Worm (Caenorhabditis elegans) whole organism, L1 larva: ENCODE data around the gene F40G9.8.

Experiments used
- ceh-63 ChIP-seq: fragments of 200-800 bp; sonication (Bioruptor generic); optimal IDR thresholded peaks from 2 replicates; lab custom pipeline; 2018; ENCODE audit warnings: mild to moderate bottlenecking, missing genetic modification characterization, missing compliant biosample characterization
- ceh-8 ChIP-seq: fragments of 200-800 bp; sonication (Bioruptor generic); optimal IDR thresholded peaks from 2 replicates; lab custom pipeline; 2018; ENCODE audit warnings: mild to moderate bottlenecking, missing genetic modification characterization, moderate library complexity, missing compliant biosample characterization
- ceh-82 ChIP-seq, 3 experiments: fragments of 150-350 bp in 1 of 3; sonication (generic microtip) in 2 of 3; optimal IDR thresholded peaks; 2 replicates each; lab custom pipeline; 2014 to 2017; ENCODE audit warnings: missing biosample characterization in 3 of 3, missing genetic modification characterization in 3 of 3
- ceh-90 ChIP-seq: sonication (generic microtip); optimal IDR thresholded peaks from 2 replicates; lab custom pipeline; 2016; ENCODE audit warnings: missing genetic modification characterization, missing compliant biosample characterization
- dpl-1 ChIP-seq, 3 experiments: fragments of 150-350 bp in 2 of 3; sonication (generic microtip) in 1 of 3; optimal IDR thresholded peaks; 2 replicates each; lab custom pipeline; 2014 to 2017; ENCODE audit warnings: missing biosample characterization in 3 of 3, missing genetic modification characterization in 3 of 3, missing genetic modification reagents in 3 of 3
- ets-5 ChIP-seq: fragments of 200-800 bp; sonication (Bioruptor generic); IDR thresholded peaks from 2 replicates; pipeline ENCODE4 v1.3.6; 2022; ENCODE audit warnings: missing genetic modification characterization, missing compliant biosample characterization
- fkh-10 ChIP-seq: sonication (generic microtip); optimal IDR thresholded peaks from 2 replicates; lab custom pipeline; 2017; ENCODE audit warnings: missing biosample characterization, missing genetic modification reagents, missing genetic modification characterization
- hlh-17 ChIP-seq: fragments of 200-800 bp; sonication (Bioruptor generic); optimal IDR thresholded peaks from 2 replicates; lab custom pipeline; 2018; ENCODE audit warnings: missing genetic modification characterization, mild to moderate bottlenecking, missing compliant biosample characterization, moderate library complexity, borderline replicate concordance
- irx-1 ChIP-seq: sonication (generic microtip); optimal IDR thresholded peaks from 2 replicates; lab custom pipeline; 2016; ENCODE audit warnings: missing genetic modification characterization, missing compliant biosample characterization
- isw-1 ChIP-seq: fragments of 200-800 bp; sonication (Bioruptor generic); IDR thresholded peaks from 2 replicates; pipeline ENCODE4 v1.3.6; 2022; ENCODE audit warnings: missing genetic modification characterization, missing compliant biosample characterization
- jun-1 ChIP-seq: fragments of 150-350 bp; optimal IDR thresholded peaks from 2 replicates; lab custom pipeline; 2014; ENCODE audit warnings: missing biosample characterization, missing genetic modification reagents, missing genetic modification characterization
- lin-13 ChIP-seq: fragments of 150-350 bp; optimal IDR thresholded peaks from 2 replicates; lab custom pipeline; 2014; ENCODE audit warnings: missing biosample characterization, missing genetic modification reagents, missing genetic modification characterization
- lin-14 ChIP-seq: fragments of 200-800 bp; sonication (Bioruptor generic); optimal IDR thresholded peaks from 2 replicates; lab custom pipeline; 2018; ENCODE audit warnings: mild to moderate bottlenecking, missing genetic modification characterization, moderate library complexity, missing compliant biosample characterization
- lin-35 ChIP-seq, 2 experiments: fragments of 150-350 bp; optimal IDR thresholded peaks; 2 replicates each; lab custom pipeline; 2014; ENCODE audit warnings: missing biosample characterization in 2 of 2, missing genetic modification characterization in 2 of 2, missing genetic modification reagents in 2 of 2
- lir-3 ChIP-seq: sonication (generic microtip); optimal IDR thresholded peaks from 2 replicates; lab custom pipeline; 2016; ENCODE audit warnings: mild to moderate bottlenecking, missing genetic modification characterization, moderate library complexity, missing compliant biosample characterization; ENCODE audit not compliant: poor library complexity
- nhr-19 ChIP-seq: fragments of 200-800 bp; sonication (Bioruptor generic); conservative IDR thresholded peaks from 2 replicates; pipeline ENCODE4 v1.3.6; 2022; ENCODE audit warnings: missing genetic modification characterization, missing compliant biosample characterization
- nhr-20 ChIP-seq: sonication (generic microtip); optimal IDR thresholded peaks from 2 replicates; lab custom pipeline; 2016; ENCODE audit warnings: mild to moderate bottlenecking, missing genetic modification characterization, missing compliant biosample characterization
- nhr-28 ChIP-seq: fragments of 150-350 bp; optimal IDR thresholded peaks from 2 replicates; lab custom pipeline; 2014; ENCODE audit warnings: missing biosample characterization, missing genetic modification characterization
- nhr-76 ChIP-seq: sonication (generic microtip); optimal IDR thresholded peaks from 2 replicates; lab custom pipeline; 2017; ENCODE audit warnings: missing biosample characterization, missing genetic modification characterization
- nhr-84 ChIP-seq: sonication (generic microtip); optimal IDR thresholded peaks from 2 replicates; lab custom pipeline; 2017; ENCODE audit warnings: missing biosample characterization, missing genetic modification characterization
- nhr-90 ChIP-seq: sonication (generic microtip); optimal IDR thresholded peaks from 2 replicates; lab custom pipeline; 2016; ENCODE audit warnings: mild to moderate bottlenecking, missing genetic modification characterization, missing compliant biosample characterization; ENCODE audit not compliant: poor library complexity
- pag-3 ChIP-seq: sonication (generic microtip); optimal IDR thresholded peaks from 2 replicates; lab custom pipeline; 2017; ENCODE audit warnings: missing genetic modification characterization, mild to moderate bottlenecking, missing compliant biosample characterization, antibody characterized with exemption, borderline replicate concordance; ENCODE audit not compliant: insufficient read depth
- pax-3 ChIP-seq: fragments of 200-800 bp; sonication (Bioruptor generic); optimal IDR thresholded peaks from 2 replicates; lab custom pipeline; 2018; ENCODE audit warnings: mild to moderate bottlenecking, missing genetic modification characterization, moderate library complexity, missing compliant biosample characterization
- skn-1 ChIP-seq: fragments of 150-350 bp; optimal IDR thresholded peaks from 2 replicates; lab custom pipeline; 2014; ENCODE audit warnings: missing biosample characterization, missing genetic modification characterization
- snpc-4 ChIP-seq: fragments of 150-350 bp; optimal IDR thresholded peaks from 2 replicates; lab custom pipeline; 2014; ENCODE audit warnings: missing biosample characterization, missing genetic modification characterization
- sox-4 ChIP-seq: sonication (generic microtip); optimal IDR thresholded peaks from 2 replicates; lab custom pipeline; 2016; ENCODE audit warnings: missing genetic modification characterization, missing compliant biosample characterization
- sup-37 ChIP-seq: fragments of 200-800 bp; sonication (Bioruptor generic); optimal IDR thresholded peaks from 2 replicates; lab custom pipeline; 2018; ENCODE audit warnings: mild to moderate bottlenecking, missing genetic modification characterization, missing compliant biosample characterization
- swsn-7 ChIP-seq: sonication (generic microtip); optimal IDR thresholded peaks from 2 replicates; lab custom pipeline; 2016; ENCODE audit warnings: missing genetic modification characterization, missing compliant biosample characterization
- unc-130 ChIP-seq: fragments of 150-350 bp; optimal IDR thresholded peaks from 2 replicates; lab custom pipeline; 2017; ENCODE audit warnings: missing biosample characterization, missing genetic modification characterization, inconsistent platforms
- unc-30 ChIP-seq: sonication (generic microtip); optimal IDR thresholded peaks from 2 replicates; lab custom pipeline; 2017; ENCODE audit warnings: missing biosample characterization, missing genetic modification characterization
- unc-98 ChIP-seq: fragments of 200-800 bp; sonication (Bioruptor generic); IDR thresholded peaks from 2 replicates; pipeline ENCODE4 v1.3.6; 2022; ENCODE audit warnings: missing genetic modification characterization, missing compliant biosample characterization
- zag-1 ChIP-seq: fragments of 150-350 bp; optimal IDR thresholded peaks from 2 replicates; lab custom pipeline; 2014; ENCODE audit warnings: missing biosample characterization, missing genetic modification characterization

The F40G9.8 gene

DNA sequence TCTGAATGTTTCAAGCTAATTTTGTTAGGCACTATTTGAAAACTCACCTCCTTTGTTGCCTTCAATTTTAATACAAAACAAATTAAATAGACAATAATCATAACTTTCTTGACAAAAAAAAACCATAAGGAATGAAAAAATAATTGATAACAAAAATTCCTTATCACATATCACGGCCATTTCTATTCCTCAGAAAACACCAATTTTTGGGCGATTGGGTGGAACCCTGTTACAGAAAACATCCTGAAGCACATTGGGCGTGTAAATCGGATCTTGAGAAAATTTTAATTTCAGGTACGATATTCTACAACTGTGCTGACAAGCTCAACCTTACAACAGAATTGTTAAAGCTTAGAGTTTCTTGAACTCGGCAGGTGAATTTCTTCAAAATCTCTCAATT lies at the start of gene F40G9.8:
Gene F40G9.8 (minus strand): TSS at position 101 of the 400 bp plus-strand sequence.
- TF ChIP-seq sup-37 (GFP tag; lab: Kevin White, UChicago) (no peak), nhr-20 (tag; lab: Kevin White, UChicago) (no peak), ceh-90 (tag; lab: Kevin White, UChicago) (no peak), nhr-28 (tag; lab: Kevin White, UChicago) (no peak), sox-4 (tag; lab: Kevin White, UChicago) (no peak), lir-3 (no peak), ceh-63 (GFP tag; lab: Kevin White, UChicago) (no peak), unc-130 (tag; lab: Kevin White, UChicago) (no peak), nhr-76 (no peak), dpl-1 (GFP tag; optimal IDR thresholded peaks at IDR 0.05; lab: Kevin White, UChicago) (no peak), skn-1 (no peak), unc-30 (tag; lab: Kevin White, UChicago) (no peak), jun-1 (no peak), lin-35 (GFP tag; optimal IDR thresholded peaks at IDR 0.05; lab: Kevin White, UChicago) (no peak), hlh-17 (no peak), ets-5 (GFP tag; lab: Robert Waterston, UW) (no peak), snpc-4 (no peak), swsn-7 (no peak)

DNA sequence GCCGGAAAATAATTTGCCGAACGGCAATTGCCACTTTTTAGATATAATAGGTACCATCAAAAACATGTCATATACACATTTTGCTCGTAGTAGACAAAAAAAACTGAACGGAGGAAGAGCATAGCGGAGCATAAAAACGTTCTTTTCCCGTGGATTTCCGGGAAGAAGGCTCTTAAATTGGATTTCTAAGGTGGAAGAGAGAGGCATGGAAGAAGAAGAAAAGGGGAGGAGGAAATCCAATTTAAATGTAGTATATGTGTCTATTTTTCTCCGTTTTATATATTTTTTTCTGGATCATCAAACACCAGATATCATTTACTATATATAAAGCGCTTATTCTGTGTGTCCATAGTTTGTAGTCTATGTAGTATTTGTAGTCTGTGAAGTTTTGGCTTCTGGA lies 46.7 kb upstream of the F40G9.8 start:
- TF ChIP-seq ets-5 (GFP tag; lab: Robert Waterston, UW), result no peak
- peak; percentile 46 for TF ChIP-seq fkh-10 (GFP tag; lab: Kevin White, UChicago)
- TF ChIP-seq lin-14, result peak; percentile 31
- TF ChIP-seq nhr-90 (tag; lab: Kevin White, UChicago), result no peak
- no peak for TF ChIP-seq isw-1 (GFP tag; lab: Robert Waterston, UW)
- no peak for TF ChIP-seq unc-98

DNA sequence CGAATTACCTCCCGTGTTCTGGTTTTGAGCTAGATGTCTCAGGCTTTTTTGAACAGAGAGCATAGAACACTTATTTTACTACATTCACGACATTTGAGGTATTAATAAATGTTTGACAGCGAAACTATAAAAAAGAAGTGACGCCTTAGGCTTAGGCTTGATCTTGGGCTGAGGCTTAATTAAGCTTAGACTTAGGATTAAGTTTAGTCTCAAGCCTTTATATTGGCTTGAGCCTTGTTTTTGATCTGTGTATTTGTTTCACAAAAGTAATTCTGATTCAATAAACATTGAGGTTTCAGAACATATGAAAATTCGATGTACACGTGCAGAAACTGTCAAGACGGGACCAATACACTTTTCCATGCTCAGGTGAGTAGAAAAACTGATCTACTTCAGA lies 45.0 kb upstream of the F40G9.8 start, which contains the start of gene klp-20:
Gene klp-20 (plus strand): TSS at position 298 of the 397 bp plus-strand sequence.
- TF ChIP-seq irx-1, result no peak
- TF ChIP-seq ceh-82 (tag; optimal IDR thresholded peaks at IDR 0.05; lab: Kevin White, UChicago), result no peak
- no peak for TF ChIP-seq ceh-63 (GFP tag; lab: Kevin White, UChicago)
- TF ChIP-seq lin-13 (GFP tag; lab: Kevin White, UChicago), result no peak
- TF ChIP-seq nhr-84 (tag; lab: Kevin White, UChicago), result no peak
- no peak for TF ChIP-seq nhr-19 (GFP tag; lab: Robert Waterston, UW)
- TF ChIP-seq zag-1 (tag; lab: Kevin White, UChicago), result no peak
- no peak for TF ChIP-seq nhr-20 (tag; lab: Kevin White, UChicago)
- no peak for TF ChIP-seq swsn-7
- TF ChIP-seq nhr-90 (tag; lab: Kevin White, UChicago), result no peak
- no peak for TF ChIP-seq ceh-90 (tag; lab: Kevin White, UChicago)
- TF ChIP-seq sox-4 (tag; lab: Kevin White, UChicago), result no peak
- TF ChIP-seq pax-3 (tag; lab: Kevin White, UChicago), result no peak
- no peak for TF ChIP-seq pag-3 (tag; lab: Kevin White, UChicago)
- no peak for TF ChIP-seq sup-37 (GFP tag; lab: Kevin White, UChicago)

DNA sequence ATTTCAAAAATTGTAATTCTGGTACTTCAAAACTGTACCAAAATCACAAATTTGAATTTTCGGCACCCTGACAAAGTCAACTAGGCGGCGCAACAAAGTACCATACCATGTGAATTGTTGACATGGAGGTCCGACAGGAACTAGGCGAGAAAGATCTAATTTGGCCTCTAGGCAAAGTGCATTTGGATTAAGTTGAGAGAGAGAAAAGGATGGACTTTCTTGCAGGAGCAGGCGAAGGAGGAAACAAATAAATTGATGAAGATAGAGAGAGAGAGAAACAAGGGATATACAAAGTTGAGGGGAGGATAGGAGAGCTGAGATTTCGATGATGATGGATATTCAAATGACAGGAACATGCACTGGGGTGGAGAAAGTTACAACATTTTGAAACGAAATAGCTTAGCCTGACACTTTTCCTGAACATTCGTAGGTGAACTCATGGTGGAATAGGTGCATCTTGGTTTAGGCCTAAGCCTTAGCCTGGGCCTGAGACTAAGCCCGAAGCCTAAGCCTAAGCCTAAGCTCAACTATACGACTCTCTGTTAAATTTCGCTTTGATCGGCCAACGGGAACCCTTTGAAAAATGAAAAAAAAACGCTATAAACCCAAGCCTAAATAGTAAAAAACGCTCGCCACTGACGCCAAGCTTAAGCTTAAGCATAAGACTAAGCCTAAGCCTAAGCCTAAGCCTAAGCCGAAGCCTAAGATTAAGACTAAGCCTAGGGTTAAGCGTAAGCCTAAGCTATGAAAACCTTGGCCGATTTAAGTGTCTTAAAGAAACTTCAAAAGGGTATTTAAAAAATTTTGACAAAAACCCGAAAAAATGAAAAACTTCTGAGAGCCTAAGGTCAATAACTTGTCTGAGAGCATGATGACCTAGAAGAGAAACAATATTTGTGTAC lies 44.4 kb upstream of the F40G9.8 start:
- TF ChIP-seq ceh-8 (GFP tag; lab: Kevin White, UChicago), result no peak
- peak; percentile 59 for TF ChIP-seq fkh-10 (GFP tag; lab: Kevin White, UChicago)
